Fruit fly (Drosophila melanogaster): ENCODE measurements around the gene vig2.

Gene vig2

DNA sequence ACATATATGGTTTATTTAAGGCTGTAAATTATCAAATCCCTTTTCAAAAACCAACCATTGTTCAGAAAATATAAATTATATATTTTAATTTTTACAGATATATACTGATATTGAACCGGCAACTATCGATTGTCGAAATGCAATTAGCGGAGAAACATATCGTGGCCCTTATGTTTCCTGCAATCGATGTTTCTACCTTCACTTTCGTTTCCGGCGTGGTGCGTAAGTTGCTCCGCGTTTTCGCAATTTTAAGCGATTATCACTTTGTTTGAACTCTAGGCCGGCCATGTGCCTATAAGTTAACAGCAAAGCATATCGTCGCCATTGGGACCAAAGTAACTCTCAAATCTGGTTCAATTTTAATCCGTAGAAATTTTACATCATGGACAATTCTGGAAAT, at the start of gene vig2 (continued):
- TF ChIP-seq CG12659 (GFP tag; optimal IDR thresholded peaks at IDR 0.05) (peak; percentile 44), slbo (GFP tag; IDR thresholded peaks at IDR 0.05) (peak; percentile 87), CG14441 (GFP tag; IDR thresholded peaks at IDR 0.05) (peak; percentile 66), amos (GFP tag; IDR thresholded peaks at IDR 0.05; ENCODE audit: partially characterized antibody) (peak; percentile 94), CG16779 (GFP tag; IDR thresholded peaks at IDR 0.05) (peak; percentile 66; the same call in 1 of the 2 replicates), CG34376 (GFP tag; optimal IDR thresholded peaks at IDR 0.05) (peak; percentile 57), CG2889 (GFP tag; IDR thresholded peaks at IDR 0.05) (peak; percentile 63; the same call in 2 of the 3 replicates), ase (GFP tag; IDR thresholded peaks at IDR 0.05) (peak; percentile 68; the same call in 2 of the 3 replicates), nerfin-2 (GFP tag; IDR thresholded peaks at IDR 0.05; ENCODE audit: partially characterized antibody) (peak; percentile 80), CG18599 (GFP tag; optimal IDR thresholded peaks at IDR 0.05) (peak; percentile 38), gsb-n (tag; optimal IDR thresholded peaks at IDR 0.05) (peak; percentile 6), CG16815 (GFP tag; optimal IDR thresholded peaks at IDR 0.05) (peak; percentile 7), Ets97D (GFP tag; optimal IDR thresholded peaks at IDR 0.05) (peak; percentile 98), CG10209 (GFP tag; optimal IDR thresholded peaks at IDR 0.05) (peak; percentile 59), CG10654 (GFP tag; optimal IDR thresholded peaks at IDR 0.05) (peak; percentile 28), CG17912 (GFP tag; optimal IDR thresholded peaks at IDR 0.05) (peak; percentile 40), CG18619 (GFP tag; optimal IDR thresholded peaks at IDR 0.05) (peak; percentile 71), tin (GFP tag; optimal IDR thresholded peaks at IDR 0.05) (peak; percentile 3), CG6765 (GFP tag; optimal IDR thresholded peaks at IDR 0.05) (peak; percentile 57), Hmr (GFP tag; optimal IDR thresholded peaks at IDR 0.05) (peak; percentile 60), CG10274 (GFP tag; optimal IDR thresholded peaks at IDR 0.05) (peak; percentile 47), schlank (tag; optimal IDR thresholded peaks at IDR 0.05) (peak; percentile 46), cas (GFP tag; IDR thresholded peaks at IDR 0.05) (0 out of 2 replicates have a peak, but pooled peaks have one; percentile 6), CG30431 (GFP tag; optimal IDR thresholded peaks at IDR 0.05) (peak; percentile 39), CG30020 (tag; optimal IDR thresholded peaks at IDR 0.05) (peak; percentile 25), CG10267 (tag; optimal IDR thresholded peaks at IDR 0.05) (peak; percentile 0), Dll (GFP tag; IDR thresholded peaks at IDR 0.05; ENCODE audit: partially characterized antibody) (peak; percentile 81), CG14667 (GFP tag; IDR thresholded peaks at IDR 0.05) (0 out of 2 replicates have a peak, but pooled peaks have one; percentile 23), CG11456 (GFP tag; IDR thresholded peaks at IDR 0.05) (peak; percentile 92), Opbp (GFP tag; IDR thresholded peaks at IDR 0.05; ENCODE audit: partially characterized antibody) (peak; percentile 95), CG34224 (GFP tag; IDR thresholded peaks at IDR 0.05; ENCODE audit: partially characterized antibody) (peak; percentile 64; the same call in 2 of the 3 replicates), Asciz (GFP tag; optimal IDR thresholded peaks at IDR 0.05) (peak; percentile 48), sens (GFP tag) (peak; percentile 78), unc-4 (GFP tag; IDR thresholded peaks at IDR 0.05; ENCODE audit: partially characterized antibody) (peak; percentile 75), ken (GFP tag; IDR thresholded peaks at IDR 0.05) (peak; percentile 70), luna (GFP tag; optimal IDR thresholded peaks at IDR 0.05) (peak; percentile 5), caup (GFP tag; optimal IDR thresholded peaks at IDR 0.05; ENCODE audit: severe bottlenecking) (peak; percentile 73), HLH3B (GFP tag; IDR thresholded peaks at IDR 0.05) (peak; percentile 70), E2f1 (GFP tag; IDR thresholded peaks at IDR 0.05) (peak; percentile 67), CG5953 (GFP tag; IDR thresholded peaks at IDR 0.05) (peak; percentile 81)

DNA sequence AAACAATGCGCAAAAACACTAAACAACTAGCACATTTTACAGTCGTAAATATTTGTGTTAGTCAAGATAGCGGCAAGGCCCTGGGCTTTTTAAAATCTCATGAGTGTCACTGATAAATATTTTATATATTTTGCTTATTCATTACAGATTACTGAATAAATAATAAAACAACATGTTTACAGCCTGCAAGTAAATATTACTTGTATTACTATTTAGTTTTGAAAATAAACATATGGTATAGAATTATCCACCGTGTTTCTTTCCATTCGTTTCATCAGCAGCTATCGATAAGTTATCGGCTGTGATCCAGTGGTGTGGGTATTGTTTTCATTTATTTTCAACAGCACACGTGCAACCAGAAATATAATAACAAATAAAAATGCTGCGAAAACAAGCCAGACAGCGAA, 48.6 kb upstream of the vig2 start, which contains the start of the genes shams and CG11920:
shams (minus strand) TSS at position 50 of the 407 bp plus-strand sequence.
CG11920 (plus strand) TSS at position 320 of the 407 bp plus-strand sequence.
- TF ChIP-seq psq (GFP tag; optimal IDR thresholded peaks at IDR 0.05), result no peak
- no peak for TF ChIP-seq aop (GFP tag; IDR thresholded peaks at IDR 0.05)
- TF ChIP-seq CG6683 (GFP tag; optimal IDR thresholded peaks at IDR 0.05), result no peak
- TF ChIP-seq Hsf (GFP tag; optimal IDR thresholded peaks at IDR 0.05), result no peak
- TF ChIP-seq org-1 (GFP tag; optimal IDR thresholded peaks at IDR 0.05), result no peak
- TF ChIP-seq Oaz (GFP tag; IDR thresholded peaks at IDR 0.05), result no peak
- TF ChIP-seq Mad (GFP tag; optimal IDR thresholded peaks at IDR 0.05), result no peak
- no peak for TF ChIP-seq sr (GFP tag; IDR thresholded peaks at IDR 0.05)
- TF ChIP-seq dati (GFP tag; IDR thresholded peaks at IDR 0.05), result no peak
- no peak for TF ChIP-seq ranshi (GFP tag; IDR thresholded peaks at IDR 0.05)
- TF ChIP-seq run (tag; optimal IDR thresholded peaks at IDR 0.05), result no peak
- TF ChIP-seq ase (GFP tag; IDR thresholded peaks at IDR 0.05), result no peak
- peak; percentile 40 for TF ChIP-seq gsb-n (tag; optimal IDR thresholded peaks at IDR 0.05)
- peak; percentile 69 for TF ChIP-seq CG17829 (tag; optimal IDR thresholded peaks at IDR 0.05)
